Worm (Caenorhabditis elegans) whole organism, mixed stage, embryonic: ENCODE data around the gene lin-3.

Source experiments
- ceh-43 ChIP-seq: fragments of 200-800 bp; sonication (Bioruptor generic); optimal IDR thresholded peaks from 2 replicates; lab custom pipeline; 2018; ENCODE audit warnings: mild to moderate bottlenecking, missing genetic modification characterization, moderate library complexity, missing compliant biosample characterization
- elt-1 ChIP-seq: sonication (generic microtip); optimal IDR thresholded peaks from 2 replicates; lab custom pipeline; 2017; ENCODE audit warnings: missing genetic modification characterization, mild to moderate bottlenecking, missing compliant biosample characterization, antibody characterized with exemption, moderate library complexity, borderline replicate concordance; ENCODE audit not compliant: insufficient read depth
- lin-13 ChIP-seq: fragments of 150-350 bp; optimal IDR thresholded peaks from 2 replicates; lab custom pipeline; 2014; ENCODE audit warnings: missing biosample characterization, missing genetic modification characterization
- snpc-4 ChIP-seq: fragments of 150-350 bp; optimal IDR thresholded peaks from 2 replicates; lab custom pipeline; 2014; ENCODE audit warnings: missing biosample characterization, missing genetic modification characterization

DNA sequence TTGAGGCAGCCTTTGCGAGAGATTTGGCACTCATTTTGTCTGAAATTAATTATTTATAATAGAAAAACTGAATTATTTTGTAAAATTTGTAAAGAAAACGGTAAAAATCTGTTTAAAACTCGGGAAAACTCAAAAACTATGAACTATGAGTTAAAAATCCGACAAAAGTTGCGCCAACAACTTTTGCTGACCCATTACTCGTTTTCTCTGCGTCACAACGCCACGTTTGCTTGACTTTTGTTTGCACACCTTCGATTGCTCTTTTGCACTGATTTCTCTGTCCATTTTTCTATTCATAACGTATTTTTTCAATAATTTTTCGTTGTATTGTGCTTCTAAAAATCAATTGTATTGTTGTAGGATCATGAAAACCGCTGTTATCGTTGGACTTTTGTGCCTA lies 17.9 kb upstream of the lin-3 start, which contains the start of gene fkb-1:
- TF ChIP-seq elt-1 (tag; lab: Kevin White, UChicago) (no peak), snpc-4 (tag; lab: Kevin White, UChicago) (no peak), ceh-43 (GFP tag; lab: Kevin White, UChicago) (no peak), lin-13 (tag; lab: Kevin White, UChicago) (peak; percentile 80)
